Worm (Caenorhabditis elegans) whole organism, L1 larva: ENCODE data around the gene F53B2.5.

Experiments
- C04F5.9 ChIP-seq: sonication (generic microtip); optimal IDR thresholded peaks from 2 replicates; lab custom pipeline; 2016; ENCODE audit warnings: missing genetic modification characterization, missing compliant biosample characterization
- C16A3.4 ChIP-seq: fragments of 150-350 bp; optimal IDR thresholded peaks from 2 replicates; lab custom pipeline; 2014; ENCODE audit warnings: missing biosample characterization, missing genetic modification characterization
- C34B4.2 ChIP-seq: sonication (generic microtip); optimal IDR thresholded peaks from 2 replicates; lab custom pipeline; 2017; ENCODE audit warnings: mild to moderate bottlenecking, missing genetic modification characterization, missing compliant biosample characterization
- aha-1 ChIP-seq: fragments of 150-350 bp; optimal IDR thresholded peaks from 2 replicates; lab custom pipeline; 2014; ENCODE audit warnings: missing biosample characterization, missing genetic modification characterization
- aly-2 ChIP-seq: fragments of 150-350 bp; optimal IDR thresholded peaks from 2 replicates; lab custom pipeline; 2014; ENCODE audit warnings: missing biosample characterization, missing genetic modification characterization
- blmp-1 ChIP-seq: fragments of 150-350 bp; optimal IDR thresholded peaks from 2 replicates; lab custom pipeline; 2014; ENCODE audit warnings: missing biosample characterization, missing genetic modification characterization
- ceh-63 ChIP-seq: fragments of 200-800 bp; sonication (Bioruptor generic); optimal IDR thresholded peaks from 2 replicates; lab custom pipeline; 2018; ENCODE audit warnings: mild to moderate bottlenecking, missing genetic modification characterization, missing compliant biosample characterization
- ceh-88 ChIP-seq: fragments of 200-800 bp; sonication (Bioruptor generic); IDR thresholded peaks from 2 replicates; pipeline ENCODE4 v1.3.6; 2022; ENCODE audit warnings: missing genetic modification characterization, missing compliant biosample characterization
- ceh-90 ChIP-seq: sonication (generic microtip); optimal IDR thresholded peaks from 2 replicates; lab custom pipeline; 2016; ENCODE audit warnings: missing genetic modification characterization, missing compliant biosample characterization
- dpl-1 ChIP-seq, 3 experiments: fragments of 150-350 bp in 2 of 3; sonication (generic microtip) in 1 of 3; optimal IDR thresholded peaks; 2 replicates each; lab custom pipeline; 2014 to 2017; ENCODE audit warnings: missing biosample characterization in 3 of 3, missing genetic modification characterization in 3 of 3, missing genetic modification reagents in 3 of 3
- efl-1 ChIP-seq, 4 experiments: fragments of 150-350 bp; optimal IDR thresholded peaks in 3 of 4; peaks in 1 of 4; 1 replicate in 1 of 4; 2 replicates in 3 of 4; lab custom pipeline; 2014; ENCODE audit warnings: missing biosample characterization in 2 of 4, missing genetic modification characterization in 2 of 4, missing genetic modification reagents in 2 of 4
- elt-2 ChIP-seq: sonication (generic microtip); optimal IDR thresholded peaks from 2 replicates; lab custom pipeline; 2016; ENCODE audit warnings: missing genetic modification characterization, mild to moderate bottlenecking, inconsistent platforms, missing compliant biosample characterization, missing genetic modification reagents
- elt-3 ChIP-seq, 6 experiments: fragments of 150-350 bp in 1 of 6; sonication (generic microtip); optimal IDR thresholded peaks; 2 replicates each; lab custom pipeline; 2017 to 2018; ENCODE audit warnings: missing biosample characterization in 6 of 6, missing genetic modification characterization in 6 of 6, inconsistent platforms in 1 of 6
- ets-5 ChIP-seq: fragments of 200-800 bp; sonication (Bioruptor generic); IDR thresholded peaks from 2 replicates; pipeline ENCODE4 v1.3.6; 2022; ENCODE audit warnings: missing genetic modification characterization, missing compliant biosample characterization
- fkh-10 ChIP-seq: sonication (generic microtip); optimal IDR thresholded peaks from 2 replicates; lab custom pipeline; 2017; ENCODE audit warnings: missing biosample characterization, missing genetic modification reagents, missing genetic modification characterization
- fkh-4 ChIP-seq: sonication (generic microtip); optimal IDR thresholded peaks from 2 replicates; lab custom pipeline; 2016; ENCODE audit warnings: missing compliant biosample characterization, missing genetic modification characterization, borderline replicate concordance
- fkh-8 ChIP-seq: sonication (generic microtip); optimal IDR thresholded peaks from 2 replicates; lab custom pipeline; 2016; ENCODE audit warnings: mild to moderate bottlenecking, missing genetic modification characterization, missing compliant biosample characterization
- hlh-17 ChIP-seq: fragments of 200-800 bp; sonication (Bioruptor generic); optimal IDR thresholded peaks from 2 replicates; lab custom pipeline; 2018; ENCODE audit warnings: missing genetic modification characterization, mild to moderate bottlenecking, missing compliant biosample characterization, moderate library complexity, borderline replicate concordance
- hpl-2 ChIP-seq: fragments of 150-350 bp; optimal IDR thresholded peaks from 2 replicates; lab custom pipeline; 2014; ENCODE audit warnings: missing biosample characterization, missing genetic modification reagents, missing genetic modification characterization
- irx-1 ChIP-seq: sonication (generic microtip); optimal IDR thresholded peaks from 2 replicates; lab custom pipeline; 2016; ENCODE audit warnings: missing genetic modification characterization, missing compliant biosample characterization
- isw-1 ChIP-seq: fragments of 200-800 bp; sonication (Bioruptor generic); IDR thresholded peaks from 2 replicates; pipeline ENCODE4 v1.3.6; 2022; ENCODE audit warnings: missing genetic modification characterization, missing compliant biosample characterization
- jun-1 ChIP-seq: fragments of 150-350 bp; optimal IDR thresholded peaks from 2 replicates; lab custom pipeline; 2014; ENCODE audit warnings: missing biosample characterization, missing genetic modification reagents, missing genetic modification characterization
- lin-13 ChIP-seq: fragments of 150-350 bp; optimal IDR thresholded peaks from 2 replicates; lab custom pipeline; 2014; ENCODE audit warnings: missing biosample characterization, missing genetic modification reagents, missing genetic modification characterization
- lin-14 ChIP-seq: fragments of 200-800 bp; sonication (Bioruptor generic); optimal IDR thresholded peaks from 2 replicates; lab custom pipeline; 2018; ENCODE audit warnings: mild to moderate bottlenecking, missing genetic modification characterization, moderate library complexity, missing compliant biosample characterization
- mab-9 ChIP-seq: fragments of 200-800 bp; sonication (Bioruptor generic); IDR thresholded peaks from 2 replicates; pipeline ENCODE4 v1.3.6; 2022; ENCODE audit warnings: missing genetic modification reagents, missing genetic modification characterization, missing compliant biosample characterization
- mef-2 ChIP-seq: fragments of 150-350 bp; optimal IDR thresholded peaks from 2 replicates; lab custom pipeline; 2014; ENCODE audit warnings: missing biosample characterization, missing genetic modification characterization
- mep-1 ChIP-seq: fragments of 150-350 bp; optimal IDR thresholded peaks from 2 replicates; lab custom pipeline; 2014; ENCODE audit warnings: missing biosample characterization, missing genetic modification characterization
- nhr-12 ChIP-seq: sonication (generic microtip); optimal IDR thresholded peaks from 2 replicates; lab custom pipeline; 2017; ENCODE audit warnings: missing biosample characterization, missing genetic modification characterization
- nhr-20 ChIP-seq: sonication (generic microtip); optimal IDR thresholded peaks from 2 replicates; lab custom pipeline; 2016; ENCODE audit warnings: mild to moderate bottlenecking, missing genetic modification characterization, missing compliant biosample characterization
- nhr-28 ChIP-seq: fragments of 150-350 bp; optimal IDR thresholded peaks from 2 replicates; lab custom pipeline; 2014; ENCODE audit warnings: missing biosample characterization, missing genetic modification characterization
- nhr-47 ChIP-seq: sonication (generic microtip); optimal IDR thresholded peaks from 2 replicates; lab custom pipeline; 2016; ENCODE audit warnings: mild to moderate bottlenecking, missing genetic modification characterization, moderate library complexity, missing compliant biosample characterization
- nhr-71 ChIP-seq: sonication (generic microtip); optimal IDR thresholded peaks from 2 replicates; lab custom pipeline; 2016; ENCODE audit warnings: mild to moderate bottlenecking, missing genetic modification characterization, moderate library complexity, missing compliant biosample characterization
- nhr-76 ChIP-seq: sonication (generic microtip); optimal IDR thresholded peaks from 2 replicates; lab custom pipeline; 2017; ENCODE audit warnings: missing biosample characterization, missing genetic modification characterization
- nhr-77 ChIP-seq: fragments of 150-350 bp; optimal IDR thresholded peaks from 2 replicates; lab custom pipeline; 2014; ENCODE audit warnings: missing biosample characterization, missing genetic modification characterization
- nhr-84 ChIP-seq: sonication (generic microtip); optimal IDR thresholded peaks from 2 replicates; lab custom pipeline; 2017; ENCODE audit warnings: missing biosample characterization, missing genetic modification characterization
- nhr-85 ChIP-seq: sonication (generic microtip); peaks from one replicate; lab custom pipeline; 2016; ENCODE audit warnings: missing genetic modification characterization, inconsistent platforms, missing compliant biosample characterization
- nhr-90 ChIP-seq: sonication (generic microtip); optimal IDR thresholded peaks from 2 replicates; lab custom pipeline; 2016; ENCODE audit warnings: mild to moderate bottlenecking, missing genetic modification characterization, missing compliant biosample characterization; ENCODE audit not compliant: poor library complexity
- pag-3 ChIP-seq: sonication (generic microtip); optimal IDR thresholded peaks from 2 replicates; lab custom pipeline; 2017; ENCODE audit warnings: missing genetic modification characterization, mild to moderate bottlenecking, missing compliant biosample characterization, antibody characterized with exemption, borderline replicate concordance; ENCODE audit not compliant: insufficient read depth
- pax-3 ChIP-seq: fragments of 200-800 bp; sonication (Bioruptor generic); optimal IDR thresholded peaks from 2 replicates; lab custom pipeline; 2018; ENCODE audit warnings: mild to moderate bottlenecking, missing genetic modification characterization, moderate library complexity, missing compliant biosample characterization
- pqm-1 ChIP-seq: sonication (generic microtip); optimal IDR thresholded peaks from 3 replicates; lab custom pipeline; 2017; ENCODE audit warnings: missing biosample characterization, missing genetic modification characterization
- snu-23 ChIP-seq: sonication (generic microtip); optimal IDR thresholded peaks from 2 replicates; lab custom pipeline; 2016; ENCODE audit warnings: missing genetic modification characterization, missing compliant biosample characterization
- sox-4 ChIP-seq: sonication (generic microtip); optimal IDR thresholded peaks from 2 replicates; lab custom pipeline; 2016; ENCODE audit warnings: missing genetic modification characterization, missing compliant biosample characterization
- sup-37 ChIP-seq: fragments of 200-800 bp; sonication (Bioruptor generic); optimal IDR thresholded peaks from 2 replicates; lab custom pipeline; 2018; ENCODE audit warnings: mild to moderate bottlenecking, missing genetic modification characterization, missing compliant biosample characterization
- swsn-7 ChIP-seq: sonication (generic microtip); optimal IDR thresholded peaks from 2 replicates; lab custom pipeline; 2016; ENCODE audit warnings: missing genetic modification characterization, missing compliant biosample characterization
- tlp-1 ChIP-seq: fragments of 150-350 bp; optimal IDR thresholded peaks from 2 replicates; lab custom pipeline; 2014; ENCODE audit warnings: missing biosample characterization, missing genetic modification characterization
- unc-130 ChIP-seq: fragments of 150-350 bp; optimal IDR thresholded peaks from 2 replicates; lab custom pipeline; 2017; ENCODE audit warnings: missing biosample characterization, missing genetic modification characterization, inconsistent platforms
- unc-62 ChIP-seq: fragments of 150-350 bp; optimal IDR thresholded peaks from 2 replicates; lab custom pipeline; 2014; ENCODE audit warnings: missing biosample characterization, missing genetic modification reagents, missing genetic modification characterization
- unc-98 ChIP-seq: fragments of 200-800 bp; sonication (Bioruptor generic); IDR thresholded peaks from 2 replicates; pipeline ENCODE4 v1.3.6; 2022; ENCODE audit warnings: missing genetic modification characterization, missing compliant biosample characterization
- xbp-1 ChIP-seq: sonication (generic microtip); optimal IDR thresholded peaks from 2 replicates; lab custom pipeline; 2016; ENCODE audit warnings: missing genetic modification characterization, missing compliant biosample characterization
- zag-1 ChIP-seq: fragments of 150-350 bp; optimal IDR thresholded peaks from 2 replicates; lab custom pipeline; 2014; ENCODE audit warnings: missing biosample characterization, missing genetic modification characterization
- ztf-4 ChIP-seq: fragments of 150-350 bp; optimal IDR thresholded peaks from 2 replicates; lab custom pipeline; 2014; ENCODE audit warnings: missing biosample characterization, missing genetic modification characterization

The F53B2.5 gene

ce11 chrIV:12531464-12531863 lies 517 bp upstream of the F53B2.5 start:
- TF ChIP-seq nhr-12 (tag; lab: Kevin White, UChicago) (no peak), ceh-88 (GFP tag; lab: Robert Waterston, UW) (no peak), sox-4 (no peak), lin-14 (peak; percentile 1), efl-1 (optimal IDR thresholded peaks at IDR 0.05; lab: Kevin White, UChicago) (no peak), efl-1 (GFP tag; optimal IDR thresholded peaks at IDR 0.05 in 1 of 2; lab: Kevin White, UChicago) (peak in 1 of 2 experiments; percentile 66), pqm-1 (no peak)
- TF ChIP-seq, all 84 proteins: peak for 2

- TF ChIP-seq hlh-17 (GFP tag; lab: Kevin White, UChicago) = no peak
- TF ChIP-seq lin-14 = no peak
- no peak for TF ChIP-seq lin-13 (GFP tag; lab: Kevin White, UChicago)
- no peak for TF ChIP-seq swsn-7 (tag; lab: Kevin White, UChicago)
- no peak for TF ChIP-seq ceh-63
- TF ChIP-seq elt-3 (tag; optimal IDR thresholded peaks at IDR 0.05; lab: Kevin White, UChicago) = peak in 2 of 6 experiments; percentile 1 to 64
- no peak for TF ChIP-seq unc-62 (GFP tag; lab: Kevin White, UChicago)
- TF ChIP-seq aly-2 = no peak
- TF ChIP-seq nhr-77 = no peak
- TF ChIP-seq snu-23 = peak; percentile 39
- TF ChIP-seq nhr-71 = peak; percentile 50
- TF ChIP-seq fkh-8 (tag; lab: Kevin White, UChicago) = no peak
- no peak for TF ChIP-seq ceh-88 (GFP tag; lab: Robert Waterston, UW)
- TF ChIP-seq pag-3 (tag; lab: Kevin White, UChicago) = no peak
- TF ChIP-seq C34B4.2 (tag; lab: Kevin White, UChicago) = no peak
- no peak for TF ChIP-seq pax-3 (tag; lab: Kevin White, UChicago)
- no peak for TF ChIP-seq unc-98 (GFP tag; lab: Robert Waterston, UW)
- TF ChIP-seq aha-1 = no peak
- no peak for TF ChIP-seq mep-1 (tag; lab: Kevin White, UChicago)
- peak in 2 of 3 experiments; percentile 13 to 21 for TF ChIP-seq dpl-1 (GFP tag; optimal IDR thresholded peaks at IDR 0.05; lab: Kevin White, UChicago)
- TF ChIP-seq ets-5 (GFP tag; lab: Robert Waterston, UW) = no peak
- TF ChIP-seq mab-9 = no peak
- no peak for TF ChIP-seq nhr-28 (tag; lab: Kevin White, UChicago)
- no peak for TF ChIP-seq zag-1 (tag; lab: Kevin White, UChicago)
- no peak for TF ChIP-seq unc-130
- no peak for TF ChIP-seq fkh-10 (GFP tag; lab: Kevin White, UChicago)
- no peak for TF ChIP-seq nhr-76 (tag; lab: Kevin White, UChicago)
- TF ChIP-seq C16A3.4 (tag; lab: Kevin White, UChicago) = no peak
- no peak for TF ChIP-seq jun-1 (tag; lab: Kevin White, UChicago)
- no peak for TF ChIP-seq C04F5.9
- no peak for TF ChIP-seq sup-37 (GFP tag; lab: Kevin White, UChicago)
- TF ChIP-seq ztf-4 (tag; lab: Kevin White, UChicago) = no peak
- TF ChIP-seq isw-1 (GFP tag; lab: Robert Waterston, UW) = 0 out of 2 replicates have a peak, but pooled peaks have one; percentile 3
- no peak for TF ChIP-seq mef-2
- no peak for TF ChIP-seq nhr-84 (tag; lab: Kevin White, UChicago)
- TF ChIP-seq nhr-90 (tag; lab: Kevin White, UChicago) = peak; percentile 7
- TF ChIP-seq elt-2 (tag; lab: Kevin White, UChicago) = peak; percentile 84
- TF ChIP-seq xbp-1 (tag; lab: Kevin White, UChicago) = no peak
- TF ChIP-seq nhr-85 = no peak
- TF ChIP-seq nhr-20 (tag; lab: Kevin White, UChicago) = peak; percentile 59
- no peak for TF ChIP-seq blmp-1 (tag; lab: Kevin White, UChicago)
- TF ChIP-seq nhr-47 (tag; lab: Kevin White, UChicago) = no peak
- TF ChIP-seq ceh-90 (tag; lab: Kevin White, UChicago) = no peak
- TF ChIP-seq irx-1 (tag; lab: Kevin White, UChicago) = no peak
- TF ChIP-seq fkh-4 = no peak
- no peak for TF ChIP-seq nhr-12 (tag; lab: Kevin White, UChicago)
- TF ChIP-seq hpl-2 = peak; percentile 71
- TF ChIP-seq tlp-1 (tag; lab: Kevin White, UChicago) = no peak
- no peak for TF ChIP-seq sox-4
These were observed 3.7 kb downstream of the F53B2.5 start, which contains the start of gene F53B2.8 for ce11 chrIV:12527217-12527616. TSS of gene F53B2.8 (minus strand) at chrIV:12527396.
